Worm (Caenorhabditis elegans) whole organism, L3 larva: ENCODE data around the gene B0416.4.

ENCODE experiments used
- nhr-76 ChIP-seq: fragments of 150-350 bp; sonication (generic microtip); optimal IDR thresholded peaks from 5 replicates; lab custom pipeline; 2014; ENCODE audit warnings: missing biosample characterization, missing genetic modification characterization

B0416.4 gene

ce11 chrX:9324962-9325361 is 46.2 kb downstream of the B0416.4 start:
- TF ChIP-seq nhr-76, result no peak
